Fruit fly (Drosophila melanogaster) whole organism, embryonic: Measurements from ENCODE around the gene CG5902.
A peak's percentile ranks its signal among the peaks of the same experiment; 100 is the strongest.

ENCODE experiments used
- ATbp ChIP-seq: fragments of 200-800 bp; sonication (Bioruptor generic); optimal IDR thresholded peaks from 2 replicates; lab custom pipeline; 2017; ENCODE audit warnings: missing biosample characterization, mild to moderate bottlenecking, missing genetic modification characterization, missing genetic modification reagents
- CG11560 ChIP-seq: fragments of 200-800 bp; sonication (Bioruptor generic); IDR thresholded peaks from 3 replicates; pipeline ENCODE4 v1.3.6; 2022; ENCODE audit warnings: missing biosample characterization, missing genetic modification characterization
- CG11695 ChIP-seq: fragments of 200-800 bp; sonication (Bioruptor generic); IDR thresholded peaks from 3 replicates; pipeline ENCODE4 v1.3.6; 2022; ENCODE audit warnings: missing biosample characterization, missing genetic modification characterization
- CG12236 ChIP-seq: fragments of 200-800 bp; sonication (Bioruptor generic); optimal IDR thresholded peaks from 2 replicates; lab custom pipeline; 2016; ENCODE audit warnings: missing biosample characterization, missing genetic modification characterization
- CG13123 ChIP-seq: fragments of 200-800 bp; sonication (Bioruptor generic); optimal IDR thresholded peaks from 2 replicates; lab custom pipeline; 2016; ENCODE audit warnings: missing biosample characterization, missing genetic modification characterization
- CG14014 ChIP-seq: fragments of 200-800 bp; sonication (Bioruptor generic); IDR thresholded peaks from 2 replicates; pipeline ENCODE4 v1.3.6; 2022; ENCODE audit warnings: missing biosample characterization, missing genetic modification characterization
- CG14860 ChIP-seq: fragments of 200-800 bp; sonication (Bioruptor generic); IDR thresholded peaks from 3 replicates; pipeline ENCODE4 v1.3.6; 2022; ENCODE audit warnings: missing biosample characterization, missing genetic modification characterization; ENCODE audit not compliant: partially characterized antibody
- CG15011 ChIP-seq: fragments of 200-800 bp; sonication (Bioruptor generic); optimal IDR thresholded peaks from 3 replicates; lab custom pipeline; 2018; ENCODE audit warnings: missing biosample characterization, mild to moderate bottlenecking, missing genetic modification characterization
- CG16815 ChIP-seq: fragments of 200-800 bp; sonication (Bioruptor generic); optimal IDR thresholded peaks from 3 replicates; lab custom pipeline; 2017; ENCODE audit warnings: missing biosample characterization, mild to moderate bottlenecking, missing genetic modification characterization
- CG18619 ChIP-seq: fragments of 200-800 bp; sonication (Bioruptor generic); optimal IDR thresholded peaks from 3 replicates; lab custom pipeline; 2017; ENCODE audit warnings: missing biosample characterization, mild to moderate bottlenecking, missing genetic modification characterization
- CG2116 ChIP-seq: fragments of 200-800 bp; sonication (Bioruptor generic); optimal IDR thresholded peaks from 3 replicates; lab custom pipeline; 2018; ENCODE audit warnings: missing biosample characterization, mild to moderate bottlenecking, missing genetic modification characterization
- CG2678 ChIP-seq: fragments of 200-800 bp; sonication (Bioruptor generic); optimal IDR thresholded peaks from 3 replicates; lab custom pipeline; 2019; ENCODE audit warnings: missing biosample characterization, mild to moderate bottlenecking, missing genetic modification characterization, moderate library complexity
- CG2889 ChIP-seq: fragments of 200-800 bp; sonication (Bioruptor generic); IDR thresholded peaks from 3 replicates; pipeline ENCODE4 v1.3.6; 2022; ENCODE audit warnings: missing biosample characterization, missing genetic modification characterization
- CG4404 ChIP-seq: fragments of 200-800 bp; sonication (Bioruptor generic); IDR thresholded peaks from 2 replicates; pipeline ENCODE4 v1.3.6; 2022; ENCODE audit warnings: missing biosample characterization, missing genetic modification characterization
- CG4424 ChIP-seq: fragments of 200-800 bp; sonication (Bioruptor generic); optimal IDR thresholded peaks from 3 replicates; lab custom pipeline; 2016; ENCODE audit warnings: missing biosample characterization, missing genetic modification characterization
- CG4730 ChIP-seq: fragments of 200-800 bp; sonication (Bioruptor generic); IDR thresholded peaks from 2 replicates; pipeline ENCODE4 v1.3.6; 2022; ENCODE audit warnings: missing biosample characterization, missing genetic modification characterization
- CG4820 ChIP-seq: fragments of 200-800 bp; sonication (Bioruptor generic); optimal IDR thresholded peaks from 3 replicates; lab custom pipeline; 2016; ENCODE audit warnings: missing biosample characterization, missing genetic modification characterization
- CG7271 ChIP-seq: fragments of 200-800 bp; sonication (Bioruptor generic); optimal IDR thresholded peaks from 2 replicates; lab custom pipeline; 2018; ENCODE audit warnings: missing biosample characterization, mild to moderate bottlenecking, missing genetic modification characterization, moderate library complexity
- CG9215 ChIP-seq: fragments of 200-800 bp; sonication (Bioruptor generic); IDR thresholded peaks from 2 replicates; pipeline ENCODE4 v1.3.6; 2022; ENCODE audit warnings: missing biosample characterization, missing genetic modification characterization
- CHES-1-like ChIP-seq: fragments of 200-800 bp; sonication (Bioruptor generic); optimal IDR thresholded peaks from 2 replicates; lab custom pipeline; 2016; ENCODE audit warnings: missing biosample characterization, missing genetic modification characterization
- CkIIα-i1 ChIP-seq: fragments of 200-800 bp; sonication (Bioruptor generic); IDR thresholded peaks from 2 replicates; pipeline ENCODE4 v1.3.6; 2022; ENCODE audit warnings: missing biosample characterization, missing genetic modification characterization
- Dref ChIP-seq: fragments of 200-800 bp; sonication (Bioruptor generic); IDR thresholded peaks from 2 replicates; pipeline ENCODE4 v1.3.6; 2022; ENCODE audit warnings: missing biosample characterization, missing genetic modification characterization
- Fer1 ChIP-seq: fragments of 200-800 bp; sonication (Bioruptor generic); optimal IDR thresholded peaks from 2 replicates; lab custom pipeline; 2017; ENCODE audit warnings: missing biosample characterization, mild to moderate bottlenecking, missing genetic modification characterization
- H2.0 ChIP-seq: fragments of 200-800 bp; sonication (Bioruptor generic); IDR thresholded peaks from 2 replicates; pipeline ENCODE4 v1.3.6; 2022; ENCODE audit warnings: missing biosample characterization, missing genetic modification characterization
- HHEX ChIP-seq: fragments of 200-800 bp; sonication (Bioruptor generic); optimal IDR thresholded peaks from 3 replicates; lab custom pipeline; 2017; ENCODE audit warnings: missing biosample characterization, mild to moderate bottlenecking, missing genetic modification characterization, missing genetic modification reagents
- HLH54F ChIP-seq: fragments of 200-800 bp; sonication (Bioruptor generic); optimal IDR thresholded peaks from 3 replicates; lab custom pipeline; 2016; ENCODE audit warnings: missing biosample characterization, missing genetic modification characterization
- Hmx ChIP-seq: fragments of 200-800 bp; sonication (Bioruptor generic); optimal IDR thresholded peaks from 2 replicates; lab custom pipeline; 2016; ENCODE audit warnings: missing biosample characterization, missing genetic modification characterization
- Hsf ChIP-seq: fragments of 200-800 bp; sonication (Bioruptor generic); optimal IDR thresholded peaks from 3 replicates; lab custom pipeline; 2016; ENCODE audit warnings: missing biosample characterization, missing genetic modification characterization
- MTF-1 ChIP-seq: fragments of 200-800 bp; sonication (Bioruptor generic); optimal IDR thresholded peaks from 2 replicates; lab custom pipeline; 2018; ENCODE audit warnings: missing biosample characterization, mild to moderate bottlenecking, missing genetic modification characterization, borderline replicate concordance
- NC2α ChIP-seq: fragments of 200-800 bp; sonication (Bioruptor generic); optimal IDR thresholded peaks from 2 replicates; lab custom pipeline; 2016; ENCODE audit warnings: missing biosample characterization, missing genetic modification characterization
- Trl ChIP-seq, 3 experiments: fragments of >200 bp in 2 of 3; fragments of 200-800 bp in 1 of 3; sonication (Bioruptor generic) in 1 of 3; optimal IDR thresholded peaks; 2 replicates in 1 of 3; 3 replicates in 2 of 3; lab custom pipeline; 2016 to 2017; ENCODE audit warnings: missing biosample characterization in 1 of 3, missing genetic modification characterization in 1 of 3
- bigmax ChIP-seq: fragments of 200-800 bp; sonication (Bioruptor generic); optimal IDR thresholded peaks from 2 replicates; lab custom pipeline; 2018; ENCODE audit warnings: missing biosample characterization, mild to moderate bottlenecking, missing genetic modification characterization
- bsh ChIP-seq, 2 experiments: fragments of 200-800 bp; sonication (Bioruptor generic); optimal IDR thresholded peaks; 2 replicates each; lab custom pipeline; 2017 to 2018; ENCODE audit warnings: mild to moderate bottlenecking in 2 of 2, missing biosample characterization in 2 of 2, missing genetic modification characterization in 2 of 2, moderate library complexity in 1 of 2
- disco-r ChIP-seq: fragments of 200-800 bp; sonication (Bioruptor generic); optimal IDR thresholded peaks from 2 replicates; lab custom pipeline; 2016; ENCODE audit warnings: missing biosample characterization, missing genetic modification characterization
- eve ChIP-seq, 2 experiments: fragments of >200 bp; optimal IDR thresholded peaks; 2 replicates each; lab custom pipeline; 2017; ENCODE audit warnings: missing biosample characterization in 2 of 2, missing genetic modification characterization in 2 of 2
- fd3F ChIP-seq: fragments of 200-800 bp; sonication (Bioruptor generic); optimal IDR thresholded peaks from 2 replicates; lab custom pipeline; 2018; ENCODE audit warnings: missing biosample characterization, mild to moderate bottlenecking, missing genetic modification characterization, moderate library complexity
- grn ChIP-seq: fragments of 200-800 bp; sonication (Bioruptor generic); optimal IDR thresholded peaks from 3 replicates; lab custom pipeline; 2017; ENCODE audit warnings: missing biosample characterization, missing genetic modification characterization
- her ChIP-seq: fragments of 200-800 bp; sonication (Bioruptor generic); optimal IDR thresholded peaks from 2 replicates; lab custom pipeline; 2016; ENCODE audit warnings: missing biosample characterization, missing genetic modification characterization
- jing ChIP-seq: fragments of 200-800 bp; sonication (Bioruptor generic); optimal IDR thresholded peaks from 2 replicates; lab custom pipeline; 2018; ENCODE audit warnings: missing biosample characterization, mild to moderate bottlenecking, missing genetic modification characterization
- mld ChIP-seq: fragments of 200-800 bp; sonication (Bioruptor generic); IDR thresholded peaks from 3 replicates; pipeline ENCODE4 v1.3.6; 2022; ENCODE audit warnings: missing biosample characterization, missing genetic modification characterization; ENCODE audit not compliant: partially characterized antibody
- nerfin-1 ChIP-seq: fragments of 200-800 bp; sonication (Bioruptor generic); optimal IDR thresholded peaks from 3 replicates; lab custom pipeline; 2019; ENCODE audit warnings: missing biosample characterization, mild to moderate bottlenecking, missing genetic modification characterization, moderate library complexity
- nmo ChIP-seq: fragments of 200-800 bp; sonication (Bioruptor generic); optimal IDR thresholded peaks from 2 replicates; lab custom pipeline; 2018; ENCODE audit warnings: missing biosample characterization, mild to moderate bottlenecking, missing genetic modification characterization, moderate library complexity
- odd ChIP-seq: fragments of 200-800 bp; sonication (Bioruptor generic); optimal IDR thresholded peaks from 2 replicates; lab custom pipeline; 2017; ENCODE audit warnings: missing biosample characterization, mild to moderate bottlenecking, missing genetic modification characterization
- pb ChIP-seq: fragments of 200-800 bp; sonication (Bioruptor generic); optimal IDR thresholded peaks from 3 replicates; lab custom pipeline; 2016; ENCODE audit warnings: missing biosample characterization, missing genetic modification characterization
- peb ChIP-seq: fragments of 200-800 bp; sonication (Bioruptor generic); IDR thresholded peaks from 2 replicates; pipeline ENCODE4 v1.3.6; 2022; ENCODE audit warnings: missing biosample characterization, missing genetic modification characterization
- run ChIP-seq: fragments of 200-800 bp; sonication (Bioruptor generic); optimal IDR thresholded peaks from 3 replicates; lab custom pipeline; 2018; ENCODE audit warnings: missing biosample characterization, mild to moderate bottlenecking, missing genetic modification characterization
- schlank ChIP-seq: fragments of 200-800 bp; sonication (Bioruptor generic); optimal IDR thresholded peaks from 2 replicates; lab custom pipeline; 2018; ENCODE audit warnings: missing biosample characterization, mild to moderate bottlenecking, missing genetic modification characterization
- tx ChIP-seq: fragments of 200-800 bp; sonication (Bioruptor generic); optimal IDR thresholded peaks from 2 replicates; lab custom pipeline; 2016; ENCODE audit warnings: missing biosample characterization, missing genetic modification characterization
- vnd ChIP-seq: fragments of 200-800 bp; sonication (Bioruptor generic); IDR thresholded peaks from 3 replicates; pipeline ENCODE4 v1.3.6; 2022; ENCODE audit warnings: missing biosample characterization, missing genetic modification characterization; ENCODE audit not compliant: partially characterized antibody

The CG5902 gene

DNA sequence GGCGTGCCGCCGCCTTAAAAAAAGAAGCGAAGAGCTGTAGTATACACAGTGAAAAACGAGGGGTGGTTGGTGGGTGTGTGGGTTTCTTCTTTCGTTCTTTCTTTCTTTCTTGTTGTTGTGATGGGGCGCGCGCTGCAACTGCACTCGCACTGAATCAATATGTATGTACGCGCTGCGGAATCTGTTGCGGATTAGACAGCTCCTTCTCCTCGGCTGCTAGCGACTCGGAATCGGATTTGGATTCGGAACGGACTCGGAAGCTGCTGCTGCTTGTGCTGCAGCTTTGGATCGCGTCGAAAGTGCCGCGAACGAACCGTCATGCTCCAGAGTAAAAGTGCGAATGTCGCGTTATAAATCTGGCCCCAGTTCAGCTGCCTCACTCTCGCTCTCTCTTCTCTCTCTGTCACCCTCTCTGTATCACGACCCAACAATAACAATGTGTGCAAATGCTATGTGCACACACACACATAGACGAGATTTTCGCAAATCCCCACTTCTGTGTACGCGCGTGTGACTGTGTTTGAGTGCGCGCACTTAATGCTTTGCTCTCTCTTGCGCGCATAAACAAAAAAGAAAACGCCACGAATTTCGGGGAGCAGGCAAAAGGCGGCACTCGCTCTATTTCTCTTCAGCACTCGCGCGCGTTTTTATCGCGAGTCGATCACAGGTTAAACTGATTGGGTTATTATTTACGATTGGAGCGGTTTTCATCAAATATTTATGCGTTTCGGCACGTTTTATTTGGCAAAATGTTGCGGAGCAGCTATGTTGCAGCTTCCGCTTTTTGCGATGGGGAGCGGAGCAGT, 44.8 kb downstream of the CG5902 start (continued):
- TF ChIP-seq odd (GFP tag; lab: Kevin White, UChicago) (no peak), tx (GFP tag; lab: Kevin White, UChicago) (no peak), bigmax (GFP tag; lab: Kevin White, UChicago) (no peak), CG7271 (tag; lab: Kevin White, UChicago) (no peak), eve (GFP tag; optimal IDR thresholded peaks at IDR 0.05; lab: Kevin White, UChicago) (no peak), nmo (GFP tag; lab: Kevin White, UChicago) (no peak), NC2α (GFP tag; lab: Kevin White, UChicago) (no peak), CG18619 (GFP tag; lab: Kevin White, UChicago) (no peak), CG4404 (GFP tag; lab: Robert Waterston, UW) (no peak), her (GFP tag; lab: Kevin White, UChicago) (no peak), mld (no peak), CHES-1-like (GFP tag; lab: Kevin White, UChicago) (no peak), fd3F (GFP tag; lab: Kevin White, UChicago) (no peak), Hsf (GFP tag; lab: Kevin White, UChicago) (no peak), run (tag; lab: Kevin White, UChicago) (no peak), CG15011 (no peak), grn (GFP tag; lab: Kevin White, UChicago) (no peak), CG4820 (no peak), CG9215 (no peak), HLH54F (no peak), nerfin-1 (tag; lab: Kevin White, UChicago) (no peak), Trl (optimal IDR thresholded peaks at IDR 0.05; lab: Kevin White, UChicago) (peak; percentile 77 to 92), Trl (GFP tag; optimal IDR thresholded peaks at IDR 0.05; lab: Kevin White, UChicago) (peak; percentile 12), CG12236 (GFP tag; lab: Kevin White, UChicago) (no peak), Dref (GFP tag; lab: Robert Waterston, UW) (no peak; the same call in 1 of the 2 replicates), CG11560 (tag; lab: Robert Waterston, UW) (no peak), H2.0 (GFP tag; lab: Robert Waterston, UW) (no peak), HHEX (GFP tag; lab: Kevin White, UChicago) (no peak), vnd (GFP tag; lab: Robert Waterston, UW) (no peak), peb (no peak), jing (no peak), pb (GFP tag; lab: Kevin White, UChicago) (no peak), ATbp (GFP tag; lab: Kevin White, UChicago) (no peak), CG4730 (GFP tag; lab: Robert Waterston, UW) (no peak), CG16815 (GFP tag; lab: Kevin White, UChicago) (no peak), CG2889 (GFP tag; lab: Robert Waterston, UW) (no peak), CkIIα-i1 (GFP tag; lab: Robert Waterston, UW) (no peak), MTF-1 (GFP tag; lab: Kevin White, UChicago) (peak; percentile 9), CG4424 (no peak), schlank (tag; lab: Kevin White, UChicago) (no peak), CG2678 (tag; lab: Kevin White, UChicago) (no peak), Fer1 (GFP tag; lab: Kevin White, UChicago) (peak; percentile 36), disco-r (GFP tag; lab: Kevin White, UChicago) (no peak), bsh (GFP tag; optimal IDR thresholded peaks at IDR 0.05; lab: Kevin White, UChicago) (peak in 1 of 2 experiments; percentile 29), CG13123 (GFP tag; lab: Kevin White, UChicago) (no peak), CG14014 (GFP tag; lab: Robert Waterston, UW) (peak; percentile 26; the same call in 1 of the 2 replicates), Hmx (no peak), CG2116 (GFP tag; lab: Kevin White, UChicago) (no peak), CG11695 (GFP tag; lab: Robert Waterston, UW) (peak; percentile 25; the same call in 2 of the 3 replicates), CG14860 (GFP tag; lab: Robert Waterston, UW) (no peak)
